ENCODE assay signal across 2 fruit fly cellular contexts in the genomic region with DNA sequence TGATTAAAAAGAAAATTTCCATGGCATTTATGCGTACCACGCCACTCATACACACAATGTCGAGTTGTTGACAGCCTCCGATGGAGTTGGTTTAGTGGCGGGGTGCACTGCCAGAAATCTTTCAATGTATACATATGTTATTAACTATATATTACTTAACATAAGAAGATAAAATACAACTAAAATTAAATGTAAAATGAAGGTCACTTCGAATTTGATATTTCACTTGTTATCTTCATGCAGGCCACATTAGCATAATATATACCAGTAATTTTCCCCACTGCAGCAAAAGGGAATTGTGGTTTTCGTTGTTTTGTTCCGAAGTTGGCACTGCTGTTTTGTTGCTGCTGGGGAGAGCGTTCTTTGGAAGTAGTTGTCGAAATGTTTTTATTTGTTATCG.
TF ChIP-seq lines count a peak whose summit lies in the region.

No protein-coding gene starts in this region.

TF ChIP-seq in whole organism, embryonic, 481 proteins besides CTCF, POLR2A, EP300 and RAD21 (continued from another document and continues in another):
- TF ChIP-seq CG17359 (tag; optimal IDR thresholded peaks at IDR 0.05; lab: Kevin White, UChicago) (peak; percentile 17), lola (GFP tag; optimal IDR thresholded peaks at IDR 0.05; lab: Kevin White, UChicago) (peak in 1 of 3 experiments; percentile 33), ap (GFP tag; IDR thresholded peaks at IDR 0.05; lab: Robert Waterston, UW) (0 out of 2 replicates have a peak, but pooled peaks have one; percentile 7), phol (tag; optimal IDR thresholded peaks at IDR 0.05; lab: Kevin White, UChicago) (peak; percentile 44), CG10979 (tag; optimal IDR thresholded peaks at IDR 0.05; lab: Kevin White, UChicago) (peak; percentile 66), CG5245 (GFP tag; optimal IDR thresholded peaks at IDR 0.05; lab: Kevin White, UChicago) (no peak), unpg (GFP tag; optimal IDR thresholded peaks at IDR 0.05; lab: Kevin White, UChicago) (peak; percentile 35), row (GFP tag; IDR thresholded peaks at IDR 0.05; lab: Robert Waterston, UW) (peak; percentile 53; the same call in 2 of the 3 replicates), ATbp (GFP tag; optimal IDR thresholded peaks at IDR 0.05; lab: Kevin White, UChicago) (peak; percentile 6), CG18764 (GFP tag; optimal IDR thresholded peaks at IDR 0.05; lab: Kevin White, UChicago) (no peak), gem (tag; optimal IDR thresholded peaks at IDR 0.05; lab: Kevin White, UChicago) (peak; percentile 62), CG2678 (tag; optimal IDR thresholded peaks at IDR 0.05; lab: Kevin White, UChicago) (peak; percentile 18), chn (GFP tag; optimal IDR thresholded peaks at IDR 0.05; lab: Kevin White, UChicago) (no peak), CG10267 (tag; optimal IDR thresholded peaks at IDR 0.05; lab: Kevin White, UChicago) (peak; percentile 43), vvl (GFP tag; IDR thresholded peaks at IDR 0.05; lab: Robert Waterston, UW) (0 out of 2 replicates have a peak, but pooled peaks have one; percentile 45), ase (GFP tag; IDR thresholded peaks at IDR 0.05; lab: Robert Waterston, UW) (no peak), ken (GFP tag; IDR thresholded peaks at IDR 0.05; lab: Robert Waterston, UW) (peak; percentile 52; the same call in 1 of the 3 replicates), CG8388 (GFP tag; optimal IDR thresholded peaks at IDR 0.05; lab: Kevin White, UChicago) (peak; percentile 34), CG31441 (GFP tag; IDR thresholded peaks at IDR 0.05; lab: Robert Waterston, UW) (peak; percentile 58), CG7839 (tag; optimal IDR thresholded peaks at IDR 0.05; lab: Kevin White, UChicago) (peak; percentile 31), cato (GFP tag; optimal IDR thresholded peaks at IDR 0.05; lab: Kevin White, UChicago; ENCODE audit: borderline replicate concordance) (no peak), bcd (GFP tag; optimal IDR thresholded peaks at IDR 0.05; lab: Kevin White, UChicago) (no peak), gcm (GFP tag; optimal IDR thresholded peaks at IDR 0.05; lab: Kevin White, UChicago) (peak; percentile 6), CG13296 (GFP tag; optimal IDR thresholded peaks at IDR 0.05; lab: Kevin White, UChicago) (no peak), Spps (tag; optimal IDR thresholded peaks at IDR 0.05; lab: Kevin White, UChicago) (no peak), CG6689 (GFP tag; IDR thresholded peaks at IDR 0.05; lab: Robert Waterston, UW) (peak; percentile 56), Sox102F (GFP tag; optimal IDR thresholded peaks at IDR 0.05; lab: Kevin White, UChicago) (peak; percentile 50), Xrp1 (GFP tag; IDR thresholded peaks at IDR 0.05; lab: Robert Waterston, UW) (peak; percentile 61), Drgx (GFP tag; IDR thresholded peaks at IDR 0.05; lab: Robert Waterston, UW) (0 out of 2 replicates have a peak, but pooled peaks have one; percentile 24), nerfin-1 (tag; optimal IDR thresholded peaks at IDR 0.05; lab: Kevin White, UChicago) (no peak), CG17328 (GFP tag; IDR thresholded peaks at IDR 0.05; lab: Robert Waterston, UW) (peak; percentile 30; the same call in 1 of the 2 replicates), CG43689 (GFP tag; IDR thresholded peaks at IDR 0.05; lab: Robert Waterston, UW) (no peak), ttk (GFP tag; IDR thresholded peaks at IDR 0.05; lab: Robert Waterston, UW) (no peak), H2.0 (GFP tag; IDR thresholded peaks at IDR 0.05; lab: Robert Waterston, UW) (peak; percentile 41; the same call in 1 of the 2 replicates), CG17361 (GFP tag; IDR thresholded peaks at IDR 0.05; lab: Robert Waterston, UW) (peak; percentile 50; the same call in 1 of the 3 replicates), nmo (GFP tag; optimal IDR thresholded peaks at IDR 0.05; lab: Kevin White, UChicago) (peak; percentile 50), CG9727 (GFP tag; optimal IDR thresholded peaks at IDR 0.05; lab: Kevin White, UChicago) (peak; percentile 22), CG13424 (tag; optimal IDR thresholded peaks at IDR 0.05; lab: Kevin White, UChicago) (peak; percentile 13), CG14710 (tag; optimal IDR thresholded peaks at IDR 0.05; lab: Kevin White, UChicago) (peak; percentile 42), Ptx1 (GFP tag; IDR thresholded peaks at IDR 0.05; lab: Robert Waterston, UW) (peak; percentile 41; the same call in 1 of the 2 replicates), pita (GFP tag; optimal IDR thresholded peaks at IDR 0.05; lab: Kevin White, UChicago) (no peak), az2 (GFP tag; optimal IDR thresholded peaks at IDR 0.05; lab: Kevin White, UChicago) (no peak), PHDP (tag; optimal IDR thresholded peaks at IDR 0.05; lab: Kevin White, UChicago) (peak; percentile 17), dmrt99B (tag; optimal IDR thresholded peaks at IDR 0.05; lab: Kevin White, UChicago) (peak; percentile 35), CG8924 (tag; optimal IDR thresholded peaks at IDR 0.05; lab: Kevin White, UChicago) (peak; percentile 10), CG18262 (tag; optimal IDR thresholded peaks at IDR 0.05; lab: Kevin White, UChicago) (peak; percentile 62), schlank (tag; optimal IDR thresholded peaks at IDR 0.05; lab: Kevin White, UChicago) (no peak), CG15601 (tag; optimal IDR thresholded peaks at IDR 0.05; lab: Kevin White, UChicago) (peak; percentile 6), dmrt11E (tag; optimal IDR thresholded peaks at IDR 0.05; lab: Kevin White, UChicago) (peak; percentile 57), grau (tag; optimal IDR thresholded peaks at IDR 0.05; lab: Kevin White, UChicago) (peak; percentile 28), hkb (optimal IDR thresholded peaks at IDR 0.05; lab: Kevin White, UChicago) (no peak), hkb (GFP tag; IDR thresholded peaks at IDR 0.05; lab: Robert Waterston, UW) (0 out of 2 replicates have a peak, but pooled peaks have one; percentile 26), sens (GFP tag; lab: Kevin White, UChicago) (peak; percentile 44), dati (GFP tag; IDR thresholded peaks at IDR 0.05; lab: Robert Waterston, UW) (no peak), CG18011 (GFP tag; optimal IDR thresholded peaks at IDR 0.05; lab: Kevin White, UChicago) (no peak), CG7556 (GFP tag; optimal IDR thresholded peaks at IDR 0.05; lab: Kevin White, UChicago) (peak; percentile 20), Med (GFP tag; lab: Kevin White, UChicago) (no peak), CG1603 (tag; optimal IDR thresholded peaks at IDR 0.05; lab: Kevin White, UChicago) (peak; percentile 51), ci (GFP tag; IDR thresholded peaks at IDR 0.05; lab: Robert Waterston, UW) (peak; percentile 60; the same call in 1 of the 3 replicates), Chrac-16 (GFP tag; optimal IDR thresholded peaks at IDR 0.05; lab: Kevin White, UChicago) (peak; percentile 2), stwl (tag; optimal IDR thresholded peaks at IDR 0.05; lab: Kevin White, UChicago) (peak; percentile 35), CG2712 (tag; optimal IDR thresholded peaks at IDR 0.05; lab: Kevin White, UChicago) (peak; percentile 62)

TF ChIP-seq in whole organism, prepupa, 60 proteins besides CTCF, POLR2A, EP300 and RAD21 (continued from another document):
- TF ChIP-seq Eip75B (GFP tag; optimal IDR thresholded peaks at IDR 0.05; lab: Kevin White, UChicago) (peak; percentile 36), fd59A (GFP tag; optimal IDR thresholded peaks at IDR 0.05; lab: Kevin White, UChicago) (peak; percentile 69), CG11294 (GFP tag; IDR thresholded peaks at IDR 0.05; lab: Robert Waterston, UW) (no peak), fkh (GFP tag; optimal IDR thresholded peaks at IDR 0.05; lab: Kevin White, UChicago) (no peak), Met (GFP tag; optimal IDR thresholded peaks at IDR 0.05; lab: Kevin White, UChicago) (peak; percentile 52), CG6276 (GFP tag; optimal IDR thresholded peaks at IDR 0.05; lab: Kevin White, UChicago) (no peak), CG8319 (GFP tag; optimal IDR thresholded peaks at IDR 0.05; lab: Kevin White, UChicago) (no peak), salr (GFP tag; optimal IDR thresholded peaks at IDR 0.05; lab: Kevin White, UChicago) (peak; percentile 19 to 46), ss (GFP tag; optimal IDR thresholded peaks at IDR 0.05; lab: Kevin White, UChicago) (peak; percentile 50 to 79), cyc (GFP tag; optimal IDR thresholded peaks at IDR 0.05; lab: Kevin White, UChicago) (peak; percentile 44), CG1621 (tag; optimal IDR thresholded peaks at IDR 0.05; lab: Kevin White, UChicago) (peak; percentile 64), Ets21C (GFP tag; optimal IDR thresholded peaks at IDR 0.05; lab: Kevin White, UChicago) (no peak), Gug (GFP tag; IDR thresholded peaks at IDR 0.05; lab: Robert Waterston, UW) (0 out of 2 replicates have a peak, but pooled peaks have one; percentile 18), Lpt (GFP tag; optimal IDR thresholded peaks at IDR 0.05; lab: Kevin White, UChicago) (no peak), Sox102F (GFP tag; optimal IDR thresholded peaks at IDR 0.05; lab: Kevin White, UChicago) (peak; percentile 56), CG7368 (GFP tag; optimal IDR thresholded peaks at IDR 0.05; lab: Kevin White, UChicago) (peak; percentile 39), Eip78C (GFP tag; lab: Kevin White, UChicago) (peak; percentile 88), CG6808 (GFP tag; optimal IDR thresholded peaks at IDR 0.05; lab: Kevin White, UChicago) (peak; percentile 73), Sox15 (GFP tag; optimal IDR thresholded peaks at IDR 0.05; lab: Kevin White, UChicago) (peak; percentile 11), Hr4 (GFP tag; optimal IDR thresholded peaks at IDR 0.05; lab: Kevin White, UChicago) (peak; percentile 1), Ets96B (tag; optimal IDR thresholded peaks at IDR 0.05; lab: Kevin White, UChicago) (peak; percentile 85), spab (GFP tag; optimal IDR thresholded peaks at IDR 0.05; lab: Kevin White, UChicago) (peak; percentile 72), net (GFP tag; optimal IDR thresholded peaks at IDR 0.05; lab: Kevin White, UChicago) (peak; percentile 38), esn (GFP tag; optimal IDR thresholded peaks at IDR 0.05; lab: Kevin White, UChicago) (peak; percentile 68), fd85E (GFP tag; optimal IDR thresholded peaks at IDR 0.05; lab: Kevin White, UChicago) (no peak), CG6792 (GFP tag; optimal IDR thresholded peaks at IDR 0.05; lab: Kevin White, UChicago) (peak; percentile 59), pdm3 (GFP tag; optimal IDR thresholded peaks at IDR 0.05; lab: Kevin White, UChicago) (peak; percentile 46), CG10631 (GFP tag; optimal IDR thresholded peaks at IDR 0.05; lab: Kevin White, UChicago) (peak; percentile 59), CG9139 (GFP tag; optimal IDR thresholded peaks at IDR 0.05; lab: Kevin White, UChicago) (peak; percentile 61), CG10669 (GFP tag; optimal IDR thresholded peaks at IDR 0.05; lab: Kevin White, UChicago) (peak; percentile 80), dsx (GFP tag; optimal IDR thresholded peaks at IDR 0.05; lab: Kevin White, UChicago; ENCODE audit: poor library complexity, severe bottlenecking) (peak; percentile 83), CG8119 (GFP tag; IDR thresholded peaks at IDR 0.05; lab: Robert Waterston, UW) (no peak), CG3032 (tag; optimal IDR thresholded peaks at IDR 0.05; lab: Kevin White, UChicago) (peak; percentile 76), Blimp-1 (GFP tag; optimal IDR thresholded peaks at IDR 0.05; lab: Kevin White, UChicago) (peak; percentile 6), CG32006 (GFP tag; optimal IDR thresholded peaks at IDR 0.05; lab: Kevin White, UChicago) (peak; percentile 26), vri (GFP tag; optimal IDR thresholded peaks at IDR 0.05; lab: Kevin White, UChicago) (peak; percentile 17), lz (GFP tag; optimal IDR thresholded peaks at IDR 0.05; lab: Kevin White, UChicago) (peak; percentile 28), CG6163 (GFP tag; IDR thresholded peaks at IDR 0.05; lab: Robert Waterston, UW) (peak; percentile 79; the same call in 2 of the 3 replicates)
